Worm (Caenorhabditis elegans) whole organism, L4 larva: ENCODE measurements around the gene str-113.

Experiments used
- D1046.2 ChIP-seq: fragments of 200-800 bp; sonication (Bioruptor generic); IDR thresholded peaks from 2 replicates; pipeline ENCODE4 v1.3.6; 2022; ENCODE audit warnings: missing genetic modification characterization, missing compliant biosample characterization
- T26A8.4 ChIP-seq: fragments of 200-800 bp; sonication (Bioruptor generic); IDR thresholded peaks from 2 replicates; pipeline ENCODE4 v1.3.6; 2022; ENCODE audit warnings: missing genetic modification characterization, missing compliant biosample characterization
- Y105C5A.15 ChIP-seq: fragments of 200-800 bp; sonication (Bioruptor generic); IDR thresholded peaks from 2 replicates; pipeline ENCODE4 v1.3.6; 2022; ENCODE audit warnings: missing genetic modification characterization, missing compliant biosample characterization
- Y75B8A.6 ChIP-seq: fragments of 200-800 bp; sonication (Bioruptor generic); IDR thresholded peaks from 2 replicates; pipeline ENCODE4 v1.3.6; 2022; ENCODE audit warnings: missing genetic modification reagents, missing genetic modification characterization, missing compliant biosample characterization
- ZK337.2 ChIP-seq: fragments of 200-800 bp; sonication (Bioruptor generic); IDR thresholded peaks from 2 replicates; pipeline ENCODE4 v1.3.6; 2022; ENCODE audit warnings: missing genetic modification reagents, missing genetic modification characterization, missing compliant biosample characterization
- arid-1 ChIP-seq: fragments of 200-800 bp; sonication (Bioruptor generic); conservative IDR thresholded peaks from 2 replicates; pipeline ENCODE4 v1.3.6; 2022; ENCODE audit warnings: missing genetic modification reagents, missing genetic modification characterization, missing compliant biosample characterization
- attf-4 ChIP-seq: sonication (generic microtip); optimal IDR thresholded peaks from 3 replicates; lab custom pipeline; 2017; ENCODE audit warnings: missing biosample characterization, missing genetic modification characterization
- ceh-20 ChIP-seq: fragments of 200-800 bp; sonication (Bioruptor generic); IDR thresholded peaks from 2 replicates; pipeline ENCODE4 v1.3.6; 2022; ENCODE audit warnings: missing genetic modification reagents, missing genetic modification characterization, missing compliant biosample characterization
- ceh-62 ChIP-seq: sonication (generic microtip); optimal IDR thresholded peaks from 2 replicates; lab custom pipeline; 2017; ENCODE audit warnings: missing biosample characterization, missing genetic modification characterization
- ceh-82 ChIP-seq: sonication (generic microtip); optimal IDR thresholded peaks from 2 replicates; lab custom pipeline; 2017; ENCODE audit warnings: missing biosample characterization, missing genetic modification characterization
- cey-2 ChIP-seq: sonication (generic microtip); optimal IDR thresholded peaks from 3 replicates; lab custom pipeline; 2017; ENCODE audit warnings: missing genetic modification characterization, mild to moderate bottlenecking, missing compliant biosample characterization, antibody characterized with exemption, borderline replicate concordance; ENCODE audit not compliant: insufficient read depth
- ctbp-1 ChIP-seq: fragments of 200-800 bp; sonication (Bioruptor generic); IDR thresholded peaks from 2 replicates; pipeline ENCODE4 v1.3.6; 2022; ENCODE audit warnings: missing genetic modification reagents, missing genetic modification characterization, missing compliant biosample characterization
- daf-16 ChIP-seq, 3 experiments: sonication (generic microtip); optimal IDR thresholded peaks; 2 replicates each; lab custom pipeline; 2016 to 2017; ENCODE audit warnings: missing genetic modification characterization in 3 of 3, missing genetic modification reagents in 3 of 3, mild to moderate bottlenecking in 2 of 3, missing compliant biosample characterization in 2 of 3, missing biosample characterization in 1 of 3, moderate library complexity in 1 of 3
- daf-19 ChIP-seq: fragments of 200-800 bp; sonication (Bioruptor generic); conservative IDR thresholded peaks from 2 replicates; pipeline ENCODE4 v1.3.6; 2022; ENCODE audit warnings: missing genetic modification characterization, missing compliant biosample characterization
- daf-8 ChIP-seq: fragments of 200-800 bp; sonication (Bioruptor generic); IDR thresholded peaks from 2 replicates; pipeline ENCODE4 v1.3.6; 2022; ENCODE audit warnings: missing genetic modification characterization, missing compliant biosample characterization
- dmd-6 ChIP-seq: fragments of 200-800 bp; sonication (Bioruptor generic); IDR thresholded peaks from 2 replicates; pipeline ENCODE4 v1.3.6; 2022; ENCODE audit warnings: missing genetic modification reagents, missing genetic modification characterization, missing compliant biosample characterization
- dpl-1 ChIP-seq: fragments of 150-350 bp; optimal IDR thresholded peaks from 2 replicates; lab custom pipeline; 2014; ENCODE audit warnings: missing biosample characterization, missing genetic modification reagents, missing genetic modification characterization
- dve-1 ChIP-seq: sonication (generic microtip); optimal IDR thresholded peaks from 2 replicates; lab custom pipeline; 2017; ENCODE audit warnings: antibody characterized with exemption, mild to moderate bottlenecking, missing genetic modification characterization, missing compliant biosample characterization; ENCODE audit not compliant: insufficient read depth
- hif-1 ChIP-seq, 2 experiments: sonication (generic microtip); optimal IDR thresholded peaks; 2 replicates each; lab custom pipeline; 2016 to 2017; ENCODE audit warnings: missing compliant biosample characterization in 2 of 2, missing genetic modification characterization in 2 of 2, missing genetic modification reagents in 2 of 2, missing genotype in 2 of 2, mild to moderate bottlenecking in 1 of 2
- hlh-11 ChIP-seq: fragments of 200-800 bp; sonication (Bioruptor generic); optimal IDR thresholded peaks from 2 replicates; lab custom pipeline; 2018; ENCODE audit warnings: mild to moderate bottlenecking, missing genetic modification characterization, missing compliant biosample characterization
- hlh-30 ChIP-seq: sonication (generic microtip); optimal IDR thresholded peaks from 2 replicates; lab custom pipeline; 2017; ENCODE audit warnings: antibody characterized with exemption, mild to moderate bottlenecking, missing genetic modification characterization, missing compliant biosample characterization; ENCODE audit not compliant: insufficient read depth
- hmg-1.1 ChIP-seq: fragments of 200-800 bp; sonication (Bioruptor generic); IDR thresholded peaks from 2 replicates; pipeline ENCODE4 v1.3.6; 2022; ENCODE audit warnings: missing genetic modification reagents, missing genetic modification characterization, missing compliant biosample characterization
- lin-1 ChIP-seq: fragments of 200-800 bp; sonication (Bioruptor generic); IDR thresholded peaks from 2 replicates; pipeline ENCODE4 v1.3.6; 2022; ENCODE audit warnings: missing genetic modification reagents, missing genetic modification characterization, missing compliant biosample characterization
- lin-15B ChIP-seq: fragments of 150-350 bp; sonication (generic microtip); optimal IDR thresholded peaks from 3 replicates; lab custom pipeline; 2014; ENCODE audit warnings: missing biosample characterization, missing genetic modification characterization
- lin-38 ChIP-seq: fragments of 200-800 bp; sonication (Bioruptor generic); IDR thresholded peaks from 2 replicates; pipeline ENCODE4 v1.3.6; 2022; ENCODE audit warnings: missing genetic modification reagents, missing genetic modification characterization, missing compliant biosample characterization
- madf-5 ChIP-seq, 2 experiments: fragments of 200-800 bp; sonication (Bioruptor generic); IDR thresholded peaks; 2 replicates each; pipeline ENCODE4 v1.3.6; 2022; ENCODE audit warnings: missing compliant biosample characterization in 2 of 2, missing genetic modification characterization in 2 of 2
- madf-9 ChIP-seq: fragments of 200-800 bp; sonication (Bioruptor generic); conservative IDR thresholded peaks from 2 replicates; pipeline ENCODE4 v1.3.6; 2022; ENCODE audit warnings: missing genetic modification reagents, missing genetic modification characterization, missing compliant biosample characterization
- mdl-1 ChIP-seq, 2 experiments: fragments of 150-350 bp in 1 of 2; sonication (generic microtip) in 1 of 2; optimal IDR thresholded peaks; 2 replicates each; lab custom pipeline; 2014 to 2017; ENCODE audit warnings: missing biosample characterization in 2 of 2, missing genetic modification characterization in 2 of 2
- mep-1 ChIP-seq: fragments of 150-350 bp; sonication (generic microtip); optimal IDR thresholded peaks from 3 replicates; lab custom pipeline; 2014; ENCODE audit warnings: missing biosample characterization, missing genetic modification characterization
- mes-2 ChIP-seq: sonication (generic microtip); optimal IDR thresholded peaks from 2 replicates; lab custom pipeline; 2016; ENCODE audit warnings: missing genotype, mild to moderate bottlenecking, missing genetic modification characterization, missing compliant biosample characterization; ENCODE audit not compliant: poor library complexity, severe bottlenecking
- mxl-2 ChIP-seq: fragments of 200-800 bp; sonication (Bioruptor generic); conservative IDR thresholded peaks from 2 replicates; pipeline ENCODE4 v1.3.6; 2022; ENCODE audit warnings: missing genetic modification reagents, missing genetic modification characterization, missing compliant biosample characterization
- mxl-3 ChIP-seq: fragments of 200-800 bp; sonication (Bioruptor generic); optimal IDR thresholded peaks from 2 replicates; lab custom pipeline; 2018; ENCODE audit warnings: mild to moderate bottlenecking, missing genetic modification characterization, missing compliant biosample characterization
- nhr-102 ChIP-seq: sonication (generic microtip); optimal IDR thresholded peaks from 2 replicates; lab custom pipeline; 2016; ENCODE audit warnings: mild to moderate bottlenecking, missing genetic modification characterization, moderate library complexity, missing compliant biosample characterization
- nhr-11 ChIP-seq: fragments of 150-350 bp; optimal IDR thresholded peaks from 2 replicates; lab custom pipeline; 2014; ENCODE audit warnings: missing biosample characterization, missing genetic modification characterization
- nhr-25 ChIP-seq: sonication (generic microtip); optimal IDR thresholded peaks from 2 replicates; lab custom pipeline; 2017; ENCODE audit warnings: missing genetic modification characterization, mild to moderate bottlenecking, missing compliant biosample characterization, antibody characterized with exemption, moderate library complexity, borderline replicate concordance; ENCODE audit not compliant: insufficient read depth
- nhr-41 ChIP-seq: fragments of 200-800 bp; sonication (Bioruptor generic); IDR thresholded peaks from 2 replicates; pipeline ENCODE4 v1.3.6; 2022; ENCODE audit warnings: missing genetic modification reagents, missing genetic modification characterization, missing compliant biosample characterization
- nhr-76 ChIP-seq: fragments of 150-350 bp; optimal IDR thresholded peaks from 2 replicates; lab custom pipeline; 2014; ENCODE audit warnings: missing biosample characterization, missing genetic modification characterization
- nhr-77 ChIP-seq: fragments of 150-350 bp; optimal IDR thresholded peaks from 2 replicates; lab custom pipeline; 2014; ENCODE audit warnings: missing biosample characterization, missing genetic modification characterization
- pha-4 ChIP-seq, 2 experiments: fragments of 150-350 bp in 1 of 2; fragments of 200-800 bp in 1 of 2; sonication (Bioruptor generic) in 1 of 2; IDR thresholded peaks in 1 of 2; optimal IDR thresholded peaks in 1 of 2; 2 replicates each; pipeline versions ENCODE4 v1.3.6 to Lab custom; 2014 to 2022; ENCODE audit warnings: missing genetic modification characterization in 2 of 2, missing genetic modification reagents in 2 of 2, missing biosample characterization in 1 of 2, missing compliant biosample characterization in 1 of 2
- php-3 ChIP-seq: fragments of 200-800 bp; sonication (Bioruptor generic); IDR thresholded peaks from 2 replicates; pipeline ENCODE4 v1.3.6; 2022; ENCODE audit warnings: missing genetic modification reagents, missing genetic modification characterization, missing compliant biosample characterization
- pqm-1 ChIP-seq: sonication (generic microtip); optimal IDR thresholded peaks from 2 replicates; lab custom pipeline; 2017; ENCODE audit warnings: missing biosample characterization, missing genetic modification characterization
- set-16 ChIP-seq: fragments of 200-800 bp; sonication (Bioruptor generic); IDR thresholded peaks from 2 replicates; pipeline ENCODE4 v1.3.6; 2022; ENCODE audit warnings: missing genetic modification reagents, missing genetic modification characterization, missing compliant biosample characterization
- skn-1 ChIP-seq: fragments of 150-350 bp; optimal IDR thresholded peaks from 2 replicates; lab custom pipeline; 2014; ENCODE audit warnings: missing biosample characterization, missing genetic modification characterization
- unc-130 ChIP-seq: sonication (generic microtip); optimal IDR thresholded peaks from 2 replicates; lab custom pipeline; 2016; ENCODE audit warnings: missing genetic modification reagents, missing genetic modification characterization, missing compliant biosample characterization
- unc-62 ChIP-seq, 3 experiments: fragments of 150-350 bp in 1 of 3; sonication (generic microtip); optimal IDR thresholded peaks in 2 of 3; peaks in 1 of 3; 1 replicate in 1 of 3; 2 replicates in 2 of 3; lab custom pipeline; 2014 to 2017; ENCODE audit warnings: missing biosample characterization in 3 of 3, missing genetic modification characterization in 3 of 3, missing genetic modification reagents in 3 of 3, missing genotype in 1 of 3
- vab-7 ChIP-seq: fragments of 200-800 bp; sonication (Bioruptor generic); IDR thresholded peaks from 2 replicates; pipeline ENCODE4 v1.3.6; 2022; ENCODE audit warnings: missing genetic modification reagents, missing genetic modification characterization, missing compliant biosample characterization
- zag-1 ChIP-seq: fragments of 150-350 bp; optimal IDR thresholded peaks from 2 replicates; lab custom pipeline; 2014; ENCODE audit warnings: missing biosample characterization, missing genetic modification characterization
- zfp-3 ChIP-seq: fragments of 200-800 bp; sonication (Bioruptor generic); conservative IDR thresholded peaks from 2 replicates; pipeline ENCODE4 v1.3.6; 2022; ENCODE audit warnings: missing genetic modification reagents, missing genetic modification characterization, missing compliant biosample characterization

str-113 gene

ce11 chrV:3697071-3697470 lies 30.3 kb upstream of the str-113 start:
- TF ChIP-seq lin-1: peak; percentile 86
- peak in 1 of 2 experiments; percentile 87 for TF ChIP-seq daf-16 (GFP tag; optimal IDR thresholded peaks at IDR 0.05; lab: Kevin White, UChicago)
- peak; percentile 95 for TF ChIP-seq daf-16 (tag; optimal IDR thresholded peaks at IDR 0.05; lab: Kevin White, UChicago)
- TF ChIP-seq lin-15B (tag; lab: Kevin White, UChicago): no peak
- no peak for TF ChIP-seq ctbp-1 (GFP tag; lab: Robert Waterston, UW)
- TF ChIP-seq skn-1 (tag; lab: Kevin White, UChicago): no peak
- TF ChIP-seq dve-1: peak; percentile 86
- TF ChIP-seq mdl-1 (tag; optimal IDR thresholded peaks at IDR 0.05; lab: Kevin White, UChicago): peak in 1 of 2 experiments; percentile 61
- TF ChIP-seq daf-8 (GFP tag; lab: Robert Waterston, UW): no peak
- no peak for TF ChIP-seq arid-1 (GFP tag; lab: Robert Waterston, UW)
- peak; percentile 76 for TF ChIP-seq php-3 (GFP tag; lab: Robert Waterston, UW)
- peak in 1 of 2 experiments; percentile 36 for TF ChIP-seq hif-1 (tag; optimal IDR thresholded peaks at IDR 0.05; lab: Kevin White, UChicago)
- TF ChIP-seq hlh-30 (tag; lab: Kevin White, UChicago): peak; percentile 52
- no peak for TF ChIP-seq set-16
- no peak for TF ChIP-seq lin-38 (GFP tag; lab: Robert Waterston, UW)
- peak; percentile 46 for TF ChIP-seq mxl-3 (GFP tag; lab: Kevin White, UChicago)
- no peak for TF ChIP-seq pha-4 (GFP tag; IDR thresholded peaks at IDR 0.05; lab: Robert Waterston, UW)
- TF ChIP-seq pha-4 (tag; optimal IDR thresholded peaks at IDR 0.05; lab: Kevin White, UChicago): no peak
- no peak for TF ChIP-seq unc-130 (GFP tag; lab: Kevin White, UChicago)
- no peak for TF ChIP-seq mxl-2
- TF ChIP-seq vab-7: no peak
- TF ChIP-seq Y75B8A.6 (GFP tag; lab: Robert Waterston, UW): no peak
- peak; percentile 73 for TF ChIP-seq nhr-77 (tag; lab: Kevin White, UChicago)
- TF ChIP-seq D1046.2 (GFP tag; lab: Robert Waterston, UW): no peak
- TF ChIP-seq hlh-11 (tag; lab: Kevin White, UChicago): peak; percentile 86
- TF ChIP-seq zfp-3 (GFP tag; lab: Robert Waterston, UW): no peak
- peak; percentile 69 for TF ChIP-seq nhr-102 (tag; lab: Kevin White, UChicago)
- no peak for TF ChIP-seq cey-2 (tag; lab: Kevin White, UChicago)
- TF ChIP-seq ZK337.2: no peak
- TF ChIP-seq ceh-82 (tag; lab: Kevin White, UChicago): no peak
- no peak for TF ChIP-seq madf-5 (GFP tag; IDR thresholded peaks at IDR 0.05; lab: Robert Waterston, UW)
- TF ChIP-seq daf-19 (GFP tag; lab: Robert Waterston, UW): no peak
- TF ChIP-seq T26A8.4 (GFP tag; lab: Robert Waterston, UW): no peak
- no peak for TF ChIP-seq nhr-11 (tag; lab: Kevin White, UChicago)
- TF ChIP-seq ceh-20 (GFP tag; lab: Robert Waterston, UW): no peak
- no peak for TF ChIP-seq nhr-76 (tag; lab: Kevin White, UChicago)
- no peak for TF ChIP-seq attf-4 (tag; lab: Kevin White, UChicago)
- no peak for TF ChIP-seq hmg-1.1 (GFP tag; lab: Robert Waterston, UW)
- TF ChIP-seq mes-2 (tag; lab: Kevin White, UChicago): no peak
- no peak for TF ChIP-seq Y105C5A.15 (GFP tag; lab: Robert Waterston, UW)
- peak; percentile 49 for TF ChIP-seq mep-1
- no peak for TF ChIP-seq madf-9
- TF ChIP-seq nhr-41 (GFP tag; lab: Robert Waterston, UW): no peak
- peak; percentile 55 for TF ChIP-seq pqm-1 (tag; lab: Kevin White, UChicago)
- peak; percentile 85 for TF ChIP-seq dmd-6 (GFP tag; lab: Robert Waterston, UW)
- no peak for TF ChIP-seq ceh-62 (tag; lab: Kevin White, UChicago)
- no peak for TF ChIP-seq dpl-1 (GFP tag; lab: Kevin White, UChicago)
- TF ChIP-seq unc-62 (GFP tag; optimal IDR thresholded peaks at IDR 0.05 in 1 of 2; lab: Kevin White, UChicago): no peak
- no peak for TF ChIP-seq unc-62 (tag; optimal IDR thresholded peaks at IDR 0.05; lab: Kevin White, UChicago)
- no peak for TF ChIP-seq zag-1 (tag; lab: Kevin White, UChicago)
- TF ChIP-seq nhr-25 (tag; lab: Kevin White, UChicago): no peak
